Worm (Caenorhabditis elegans): Measurements from ENCODE around the gene T04A8.7.

- no peak for TF ChIP-seq F13C5.2 (tag; optimal IDR thresholded peaks at IDR 0.05)
- TF ChIP-seq ama-1 (optimal IDR thresholded peaks at IDR 0.05), result no peak
- no peak for TF ChIP-seq flt-1 (GFP tag; IDR thresholded peaks at IDR 0.05)
- no peak for TF ChIP-seq hnd-1 (tag; optimal IDR thresholded peaks at IDR 0.05)
- no peak for TF ChIP-seq ceh-36 (tag; optimal IDR thresholded peaks at IDR 0.05)
- TF ChIP-seq sea-1 (GFP tag; conservative IDR thresholded peaks at IDR 0.05), result no peak
- no peak for TF ChIP-seq aly-1 (tag; optimal IDR thresholded peaks at IDR 0.05)
These were observed 35.7 kb upstream of the T04A8.7 start for ce11 chrIII:4659426-4659825.

Measured in whole organism, early embryonic.